Worm (Caenorhabditis elegans) whole organism, early embryonic: Measurements from ENCODE around the gene clec-76.

ENCODE experiments used
- B0310.2 ChIP-seq: sonication (generic microtip); optimal IDR thresholded peaks from 2 replicates; lab custom pipeline; 2016; ENCODE audit warnings: mild to moderate bottlenecking, missing genetic modification characterization, missing compliant biosample characterization
- aly-1 ChIP-seq: sonication (generic microtip); optimal IDR thresholded peaks from 2 replicates; lab custom pipeline; 2016; ENCODE audit warnings: missing genetic modification characterization, missing compliant biosample characterization
- ama-1 ChIP-seq: fragments of 150-350 bp; optimal IDR thresholded peaks from 2 replicates; lab custom pipeline; 2014
- ceh-36 ChIP-seq: sonication (generic microtip); optimal IDR thresholded peaks from 2 replicates; lab custom pipeline; 2016; ENCODE audit warnings: missing genetic modification characterization, inconsistent platforms, missing compliant biosample characterization
- ets-7 ChIP-seq: sonication (generic microtip); optimal IDR thresholded peaks from 2 replicates; lab custom pipeline; 2016; ENCODE audit warnings: missing genotype, missing genetic modification characterization, missing compliant biosample characterization
- flt-1 ChIP-seq: fragments of 200-800 bp; sonication (Bioruptor generic); IDR thresholded peaks from 2 replicates; pipeline ENCODE4 v1.3.6; 2022; ENCODE audit warnings: missing genetic modification characterization, missing compliant biosample characterization
- hmg-4 ChIP-seq: fragments of 200-800 bp; sonication (Bioruptor generic); optimal IDR thresholded peaks from 2 replicates; lab custom pipeline; 2018; ENCODE audit warnings: mild to moderate bottlenecking, missing genetic modification characterization, missing compliant biosample characterization
- hnd-1 ChIP-seq: sonication (generic microtip); optimal IDR thresholded peaks from 2 replicates; lab custom pipeline; 2016; ENCODE audit warnings: missing genetic modification characterization, missing compliant biosample characterization
- scrt-1 ChIP-seq: fragments of 200-800 bp; sonication (Bioruptor generic); IDR thresholded peaks from 2 replicates; pipeline ENCODE4 v1.3.6; 2022; ENCODE audit warnings: missing genetic modification characterization, missing compliant biosample characterization
- sea-1 ChIP-seq: fragments of 200-800 bp; sonication (Bioruptor generic); conservative IDR thresholded peaks from 2 replicates; pipeline ENCODE4 v1.3.6; 2022; ENCODE audit warnings: missing genetic modification characterization, missing compliant biosample characterization
- tbx-37 ChIP-seq: fragments of 200-800 bp; sonication (Bioruptor generic); conservative IDR thresholded peaks from 2 replicates; pipeline ENCODE4 v1.3.6; 2022; ENCODE audit warnings: missing genetic modification reagents, missing genetic modification characterization, missing compliant biosample characterization
- tra-4 ChIP-seq: sonication (generic microtip); optimal IDR thresholded peaks from 2 replicates; lab custom pipeline; 2017; ENCODE audit warnings: missing genetic modification characterization, missing compliant biosample characterization

ce11 chrIV:3943003-3943402 is 22.0 kb upstream of the clec-76 start, which contains the start of gene Y46C8AL.11:
- TF ChIP-seq ama-1 (lab: Kevin White, UChicago) (no peak), aly-1 (tag; lab: Kevin White, UChicago) (no peak), tra-4 (tag; lab: Kevin White, UChicago) (no peak), scrt-1 (GFP tag; lab: Robert Waterston, UW) (no peak), flt-1 (GFP tag; lab: Robert Waterston, UW) (no peak), hmg-4 (GFP tag; lab: Kevin White, UChicago) (no peak), B0310.2 (no peak), sea-1 (GFP tag; lab: Robert Waterston, UW) (no peak), ceh-36 (tag; lab: Kevin White, UChicago) (no peak), tbx-37 (GFP tag; lab: Robert Waterston, UW) (no peak), hnd-1 (tag; lab: Kevin White, UChicago) (no peak), ets-7 (tag; lab: Kevin White, UChicago) (no peak)
